Fruit fly (Drosophila melanogaster): ENCODE results near the gene CG45081.

CG45081 gene

DNA sequence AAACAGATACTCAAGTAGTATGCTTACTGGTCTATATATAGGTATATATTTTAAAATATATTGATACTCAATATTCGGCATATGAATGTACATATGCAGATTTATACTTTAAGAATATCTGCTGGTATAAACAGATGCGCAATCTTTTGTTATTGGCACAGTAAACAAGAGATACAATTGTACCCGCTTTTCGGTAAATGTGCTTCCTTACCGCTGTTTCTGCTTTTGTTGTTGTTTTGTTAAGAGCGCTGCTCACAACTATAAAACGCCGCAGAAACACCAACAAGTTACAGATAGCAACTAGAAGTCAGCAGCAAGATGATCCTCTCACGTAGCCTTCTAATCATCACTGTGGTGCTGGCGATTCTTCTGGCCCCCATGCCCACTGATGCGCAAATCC lies at the start of gene CG45081:
Gene CG45081 (plus strand): TSS at position 301 of the 400 bp plus-strand sequence.
- no peak for TF ChIP-seq dmrt93B (GFP tag; optimal IDR thresholded peaks at IDR 0.05)
- TF ChIP-seq rgr (GFP tag; optimal IDR thresholded peaks at IDR 0.05) = peak; percentile 0

DNA sequence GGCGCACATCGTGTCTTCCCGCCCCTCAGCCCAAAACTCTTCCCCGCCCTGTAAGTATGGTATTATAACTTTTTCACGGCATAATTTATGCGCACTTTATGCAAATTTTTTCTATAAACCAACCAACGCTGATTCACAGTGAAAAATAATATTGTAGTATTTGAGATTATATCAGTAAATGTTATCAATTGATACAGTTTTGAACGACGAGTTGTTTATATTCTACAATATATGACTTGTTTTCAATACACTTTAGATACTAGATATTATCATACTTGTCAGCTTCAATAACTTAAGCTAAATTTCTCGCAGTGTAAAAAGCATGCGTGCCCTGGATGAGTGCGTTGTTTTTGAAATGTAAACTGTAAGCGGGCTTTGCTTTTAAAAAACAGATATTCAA lies 49.5 kb upstream of the CG45081 start:
- TF ChIP-seq Rel (GFP tag; optimal IDR thresholded peaks at IDR 0.05) (no peak), Rel (tag; optimal IDR thresholded peaks at IDR 0.05) (no peak), foxo (GFP tag; optimal IDR thresholded peaks at IDR 0.05) (no peak), Jra (GFP tag; optimal IDR thresholded peaks at IDR 0.05) (no peak)

dm6 chr3L:19221455-19221854 lies 44.4 kb upstream of the CG45081 start:
- no peak for TF ChIP-seq woc (GFP tag; optimal IDR thresholded peaks at IDR 0.05)

DNA sequence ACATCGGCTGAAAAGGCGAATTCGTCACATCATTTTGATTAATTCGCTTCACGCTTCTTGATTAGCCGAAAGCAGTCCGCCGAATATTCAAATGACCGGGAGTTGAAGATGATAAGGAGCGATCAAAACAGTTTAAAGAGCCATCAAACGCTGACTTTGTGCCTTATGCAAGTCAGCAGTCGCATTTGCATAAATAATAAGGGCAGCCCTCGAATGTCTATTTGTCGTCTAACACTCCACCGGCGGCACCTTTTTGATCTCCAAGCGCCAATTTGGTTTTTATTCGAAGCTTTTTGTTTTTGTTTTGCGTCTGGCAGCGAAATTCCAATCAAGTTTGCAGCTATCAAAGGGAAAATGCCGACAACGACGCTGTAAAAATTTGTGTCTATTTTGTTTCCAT lies 40.2 kb upstream of the CG45081 start:
- no peak for TF ChIP-seq ey (GFP tag; optimal IDR thresholded peaks at IDR 0.05)
- no peak for TF ChIP-seq brk (GFP tag; optimal IDR thresholded peaks at IDR 0.05)
- no peak for TF ChIP-seq jim (GFP tag; optimal IDR thresholded peaks at IDR 0.05)
- TF ChIP-seq Vsx2 (GFP tag; optimal IDR thresholded peaks at IDR 0.05; ENCODE audit: partially characterized antibody) = no peak
- TF ChIP-seq lola (GFP tag; optimal IDR thresholded peaks at IDR 0.05) = no peak
- no peak for TF ChIP-seq sv (GFP tag; optimal IDR thresholded peaks at IDR 0.05)
- TF ChIP-seq Dif (GFP tag; optimal IDR thresholded peaks at IDR 0.05; ENCODE audit: partially characterized antibody) = no peak
- no peak for TF ChIP-seq Abd-B (GFP tag; optimal IDR thresholded peaks at IDR 0.05)
- TF ChIP-seq Hnf4 (GFP tag; optimal IDR thresholded peaks at IDR 0.05) = no peak
- no peak for TF ChIP-seq Jra (GFP tag; optimal IDR thresholded peaks at IDR 0.05)
- TF ChIP-seq CrebA (GFP tag; optimal IDR thresholded peaks at IDR 0.05; ENCODE audit: borderline replicate concordance) = no peak
- no peak for TF ChIP-seq CG32264 (GFP tag; optimal IDR thresholded peaks at IDR 0.05)
- no peak for TF ChIP-seq h (GFP tag; optimal IDR thresholded peaks at IDR 0.05)
- TF ChIP-seq Sp1 (GFP tag; optimal IDR thresholded peaks at IDR 0.05) = no peak
- TF ChIP-seq GATAd (GFP tag; optimal IDR thresholded peaks at IDR 0.05) = no peak
- no peak for TF ChIP-seq tai (GFP tag; optimal IDR thresholded peaks at IDR 0.05)
- TF ChIP-seq HLH106 (tag; optimal IDR thresholded peaks at IDR 0.05) = no peak
- TF ChIP-seq CG9705 (GFP tag; optimal IDR thresholded peaks at IDR 0.05) = no peak
- no peak for TF ChIP-seq Dfd (GFP tag; optimal IDR thresholded peaks at IDR 0.05)
- TF ChIP-seq OdsH (GFP tag; optimal IDR thresholded peaks at IDR 0.05) = no peak

- TF ChIP-seq Dfd (GFP tag; optimal IDR thresholded peaks at IDR 0.05) (no peak), dl (GFP tag; optimal IDR thresholded peaks at IDR 0.05; ENCODE audit: insufficient read depth in 1 of 2, partially characterized antibody in 2 of 2) (no peak), foxo (GFP tag; optimal IDR thresholded peaks at IDR 0.05) (no peak), fru (GFP tag; optimal IDR thresholded peaks at IDR 0.05) (no peak), Abd-B (GFP tag; optimal IDR thresholded peaks at IDR 0.05) (no peak), dsf (GFP tag; optimal IDR thresholded peaks at IDR 0.05; ENCODE audit: borderline replicate concordance) (no peak), dmrt93B (GFP tag; optimal IDR thresholded peaks at IDR 0.05) (no peak), rgr (GFP tag; optimal IDR thresholded peaks at IDR 0.05) (no peak), pan (optimal IDR thresholded peaks at IDR 0.05) (no peak), psq (GFP tag; optimal IDR thresholded peaks at IDR 0.05) (no peak), lola (GFP tag; optimal IDR thresholded peaks at IDR 0.05) (no peak), brk (GFP tag; optimal IDR thresholded peaks at IDR 0.05) (no peak), Hnf4 (GFP tag; optimal IDR thresholded peaks at IDR 0.05) (no peak), ey (GFP tag; optimal IDR thresholded peaks at IDR 0.05) (no peak), CrebA (GFP tag; optimal IDR thresholded peaks at IDR 0.05; ENCODE audit: borderline replicate concordance) (no peak)
Measured at dm6 chr3L:19228371-19228817, 37.5 kb upstream of the CG45081 start.

- TF ChIP-seq fru (GFP tag; optimal IDR thresholded peaks at IDR 0.05) (no peak), CG9705 (GFP tag; optimal IDR thresholded peaks at IDR 0.05) (no peak), Mio (GFP tag; optimal IDR thresholded peaks at IDR 0.05) (no peak), usp (GFP tag; optimal IDR thresholded peaks at IDR 0.05) (no peak), Myc (optimal IDR thresholded peaks at IDR 0.05) (no peak), br (GFP tag; optimal IDR thresholded peaks at IDR 0.05) (no peak), N (GFP tag; optimal IDR thresholded peaks at IDR 0.05) (no peak), Hnf4 (GFP tag; optimal IDR thresholded peaks at IDR 0.05) (no peak), sv (GFP tag; optimal IDR thresholded peaks at IDR 0.05) (no peak)
Measured at dm6 chr3L:19228857-19229398, 36.9 kb upstream of the CG45081 start.

Measured in whole organism, wandering third instar larva.